Fruit fly (Drosophila melanogaster) whole organism, embryonic: Measurements from ENCODE around the gene CG14111.

ENCODE experiments used
- CG11456 ChIP-seq: fragments of 200-800 bp; sonication (Bioruptor generic); IDR thresholded peaks from 3 replicates; pipeline ENCODE4 v1.3.6; 2022; ENCODE audit warnings: missing biosample characterization, missing genetic modification characterization
- Med ChIP-seq: fragments of 200-800 bp; sonication (Bioruptor generic); peaks from one replicate; lab custom pipeline; 2016; ENCODE audit warnings: missing biosample characterization, missing genetic modification characterization, mild to moderate bottlenecking, inconsistent platforms, moderate library complexity
- chm ChIP-seq: fragments of 200-800 bp; sonication (Bioruptor generic); IDR thresholded peaks from 2 replicates; pipeline ENCODE4 v1.3.6; 2022; ENCODE audit warnings: missing biosample characterization, missing genetic modification characterization
- chn ChIP-seq: fragments of 200-800 bp; sonication (Bioruptor generic); optimal IDR thresholded peaks from 2 replicates; lab custom pipeline; 2016; ENCODE audit warnings: missing biosample characterization, missing genetic modification characterization
- lola ChIP-seq, 3 experiments: fragments of >200 bp in 2 of 3; fragments of 200-800 bp in 1 of 3; sonication (Bioruptor generic) in 1 of 3; optimal IDR thresholded peaks; 2 replicates each; lab custom pipeline; 2017 to 2019; ENCODE audit warnings: missing biosample characterization in 3 of 3, missing genetic modification characterization in 3 of 3, mild to moderate bottlenecking in 1 of 3, moderate library complexity in 1 of 3
- scrt ChIP-seq: fragments of 200-800 bp; sonication (Bioruptor generic); optimal IDR thresholded peaks from 2 replicates; lab custom pipeline; 2018; ENCODE audit warnings: missing biosample characterization, mild to moderate bottlenecking, missing genetic modification characterization, moderate library complexity

DNA sequence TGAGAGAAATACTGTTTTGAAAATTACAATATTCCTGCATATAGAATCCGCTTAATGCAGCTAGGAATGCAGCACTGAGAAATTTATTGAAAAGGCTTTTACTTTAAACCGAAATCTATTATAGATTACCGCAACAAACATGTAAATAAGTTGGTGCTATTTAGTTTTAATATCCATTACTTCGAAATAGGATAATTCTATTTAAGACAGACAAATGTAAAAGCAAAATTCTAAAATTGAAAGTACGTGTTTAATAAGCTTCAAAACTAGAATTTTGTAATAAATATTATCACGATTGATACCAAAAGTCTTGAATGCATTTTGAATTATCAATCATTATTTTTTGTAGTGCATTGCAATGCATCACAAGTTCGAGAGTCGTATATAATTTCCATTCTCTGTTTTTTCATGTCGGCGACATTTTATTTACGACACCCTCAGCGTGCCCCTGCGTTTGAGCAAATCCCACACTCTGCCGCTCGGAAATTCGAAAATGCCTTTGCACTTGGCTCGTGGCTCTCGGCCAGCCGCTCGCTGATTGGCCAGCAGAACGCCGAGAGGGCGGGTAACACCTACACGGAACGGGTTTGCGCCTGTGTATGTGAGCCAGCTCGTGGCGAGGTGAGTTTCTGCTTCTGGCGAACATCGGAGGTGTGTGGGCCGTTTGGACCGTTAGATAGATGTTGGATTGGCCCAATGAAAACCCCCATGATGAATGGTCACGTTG lies 25.5 kb downstream of the CG14111 start:
- TF ChIP-seq chm (GFP tag; lab: Robert Waterston, UW) (no peak), chn (GFP tag; lab: Kevin White, UChicago) (peak; percentile 2), CG11456 (no peak), scrt (GFP tag; lab: Kevin White, UChicago) (no peak), lola (GFP tag; optimal IDR thresholded peaks at IDR 0.05; lab: Kevin White, UChicago) (peak in 1 of 3 experiments; percentile 77), Med (GFP tag; lab: Kevin White, UChicago) (peak; percentile 40)
